Worm (Caenorhabditis elegans) whole organism, L4 larva: ENCODE results near the gene F11G11.5.

Experiments used
- D1046.2 ChIP-seq: fragments of 200-800 bp; sonication (Bioruptor generic); IDR thresholded peaks from 2 replicates; pipeline ENCODE4 v1.3.6; 2022; ENCODE audit warnings: missing genetic modification characterization, missing compliant biosample characterization
- F37D6.2 ChIP-seq: sonication (generic microtip); optimal IDR thresholded peaks from 2 replicates; lab custom pipeline; 2016; ENCODE audit warnings: mild to moderate bottlenecking, missing genetic modification characterization, missing compliant biosample characterization
- T26A8.4 ChIP-seq: fragments of 200-800 bp; sonication (Bioruptor generic); IDR thresholded peaks from 2 replicates; pipeline ENCODE4 v1.3.6; 2022; ENCODE audit warnings: missing genetic modification characterization, missing compliant biosample characterization
- Y48G9A.11 ChIP-seq: fragments of 200-800 bp; sonication (Bioruptor generic); IDR thresholded peaks from 2 replicates; pipeline ENCODE4 v1.3.6; 2022; ENCODE audit warnings: missing genetic modification reagents, missing genetic modification characterization, missing compliant biosample characterization
- ZK546.5 ChIP-seq, 2 experiments: sonication (generic microtip); optimal IDR thresholded peaks; 2 replicates each; lab custom pipeline; 2017; ENCODE audit warnings: missing biosample characterization in 2 of 2, missing genetic modification characterization in 2 of 2
- aha-1 ChIP-seq: fragments of 150-350 bp; peaks from one replicate; lab custom pipeline; 2014; ENCODE audit warnings: missing biosample characterization, missing genetic modification characterization
- aly-2 ChIP-seq: sonication (generic microtip); optimal IDR thresholded peaks from 2 replicates; lab custom pipeline; 2018; ENCODE audit warnings: missing biosample characterization, missing genetic modification characterization
- ama-1 ChIP-seq: fragments of 150-350 bp; optimal IDR thresholded peaks from 2 replicates; lab custom pipeline; 2014; ENCODE audit warnings: inconsistent platforms, mixed read lengths
- arid-1 ChIP-seq: fragments of 200-800 bp; sonication (Bioruptor generic); conservative IDR thresholded peaks from 2 replicates; pipeline ENCODE4 v1.3.6; 2022; ENCODE audit warnings: missing genetic modification reagents, missing genetic modification characterization, missing compliant biosample characterization
- attf-4 ChIP-seq: sonication (generic microtip); optimal IDR thresholded peaks from 3 replicates; lab custom pipeline; 2017; ENCODE audit warnings: missing biosample characterization, missing genetic modification characterization
- ceh-32 ChIP-seq: sonication (generic microtip); optimal IDR thresholded peaks from 2 replicates; lab custom pipeline; 2016; ENCODE audit warnings: mild to moderate bottlenecking, missing genetic modification characterization, missing compliant biosample characterization; ENCODE audit not compliant: poor library complexity
- ceh-44 ChIP-seq: fragments of 200-800 bp; sonication (Bioruptor generic); IDR thresholded peaks from 2 replicates; pipeline ENCODE4 v1.3.6; 2022; ENCODE audit warnings: missing genetic modification reagents, missing genetic modification characterization, missing compliant biosample characterization
- ceh-62 ChIP-seq: sonication (generic microtip); optimal IDR thresholded peaks from 2 replicates; lab custom pipeline; 2017; ENCODE audit warnings: missing biosample characterization, missing genetic modification characterization
- ceh-82 ChIP-seq: sonication (generic microtip); optimal IDR thresholded peaks from 2 replicates; lab custom pipeline; 2017; ENCODE audit warnings: missing biosample characterization, missing genetic modification characterization
- ces-1 ChIP-seq: fragments of 150-350 bp; sonication (generic microtip); optimal IDR thresholded peaks from 4 replicates; lab custom pipeline; 2014; ENCODE audit warnings: missing biosample characterization, missing genetic modification reagents, missing genetic modification characterization
- daf-12 ChIP-seq: fragments of 150-350 bp; optimal IDR thresholded peaks from 2 replicates; lab custom pipeline; 2014; ENCODE audit warnings: missing biosample characterization, missing genetic modification reagents, missing genetic modification characterization
- daf-16 ChIP-seq, 3 experiments: sonication (generic microtip); optimal IDR thresholded peaks; 2 replicates each; lab custom pipeline; 2016 to 2017; ENCODE audit warnings: missing genetic modification characterization in 3 of 3, missing genetic modification reagents in 3 of 3, mild to moderate bottlenecking in 2 of 3, missing compliant biosample characterization in 2 of 3, missing biosample characterization in 1 of 3, moderate library complexity in 1 of 3
- daf-19 ChIP-seq: fragments of 200-800 bp; sonication (Bioruptor generic); conservative IDR thresholded peaks from 2 replicates; pipeline ENCODE4 v1.3.6; 2022; ENCODE audit warnings: missing genetic modification characterization, missing compliant biosample characterization
- dpl-1 ChIP-seq: fragments of 150-350 bp; optimal IDR thresholded peaks from 2 replicates; lab custom pipeline; 2014; ENCODE audit warnings: missing biosample characterization, missing genetic modification reagents, missing genetic modification characterization
- egl-27 ChIP-seq: sonication (generic microtip); optimal IDR thresholded peaks from 3 replicates; lab custom pipeline; 2017; ENCODE audit warnings: missing biosample characterization, missing genetic modification reagents, missing genetic modification characterization
- egl-43 ChIP-seq: fragments of 200-800 bp; sonication (Bioruptor generic); IDR thresholded peaks from 2 replicates; pipeline ENCODE4 v1.3.6; 2022; ENCODE audit warnings: missing genetic modification reagents, missing genetic modification characterization, missing compliant biosample characterization
- fkh-10 ChIP-seq: fragments of 150-350 bp; optimal IDR thresholded peaks from 2 replicates; lab custom pipeline; 2014; ENCODE audit warnings: missing biosample characterization, missing genetic modification reagents, missing genetic modification characterization
- hlh-30 ChIP-seq: sonication (generic microtip); optimal IDR thresholded peaks from 2 replicates; lab custom pipeline; 2017; ENCODE audit warnings: antibody characterized with exemption, mild to moderate bottlenecking, missing genetic modification characterization, missing compliant biosample characterization; ENCODE audit not compliant: insufficient read depth
- hmg-1.1 ChIP-seq: fragments of 200-800 bp; sonication (Bioruptor generic); IDR thresholded peaks from 2 replicates; pipeline ENCODE4 v1.3.6; 2022; ENCODE audit warnings: missing genetic modification reagents, missing genetic modification characterization, missing compliant biosample characterization
- jun-1 ChIP-seq: fragments of 150-350 bp; optimal IDR thresholded peaks from 2 replicates; lab custom pipeline; 2014; ENCODE audit warnings: missing biosample characterization, missing genetic modification reagents, missing genetic modification characterization
- lim-7 ChIP-seq: fragments of 200-800 bp; sonication (Bioruptor generic); IDR thresholded peaks from 2 replicates; pipeline ENCODE4 v1.3.6; 2022; ENCODE audit warnings: missing genetic modification characterization, missing compliant biosample characterization
- lin-15B ChIP-seq: fragments of 150-350 bp; sonication (generic microtip); optimal IDR thresholded peaks from 3 replicates; lab custom pipeline; 2014; ENCODE audit warnings: missing biosample characterization, missing genetic modification characterization
- lin-29 ChIP-seq: fragments of 200-800 bp; sonication (Bioruptor generic); IDR thresholded peaks from 2 replicates; pipeline ENCODE4 v1.3.6; 2022; ENCODE audit warnings: missing genetic modification reagents, missing genetic modification characterization, missing compliant biosample characterization
- lin-38 ChIP-seq: fragments of 200-800 bp; sonication (Bioruptor generic); IDR thresholded peaks from 2 replicates; pipeline ENCODE4 v1.3.6; 2022; ENCODE audit warnings: missing genetic modification reagents, missing genetic modification characterization, missing compliant biosample characterization
- lir-3 ChIP-seq: sonication (generic microtip); optimal IDR thresholded peaks from 2 replicates; lab custom pipeline; 2016; ENCODE audit warnings: mild to moderate bottlenecking, missing genetic modification characterization, missing compliant biosample characterization
- lsy-2 ChIP-seq, 2 experiments: fragments of 150-350 bp in 1 of 2; sonication (generic microtip) in 1 of 2; optimal IDR thresholded peaks; 2 replicates each; lab custom pipeline; 2014 to 2017; ENCODE audit warnings: missing biosample characterization in 2 of 2, missing genetic modification characterization in 2 of 2
- mdl-1 ChIP-seq, 2 experiments: fragments of 150-350 bp in 1 of 2; sonication (generic microtip) in 1 of 2; optimal IDR thresholded peaks; 2 replicates each; lab custom pipeline; 2014 to 2017; ENCODE audit warnings: missing biosample characterization in 2 of 2, missing genetic modification characterization in 2 of 2
- mdt-29 ChIP-seq: fragments of 200-800 bp; sonication (Bioruptor generic); IDR thresholded peaks from 2 replicates; pipeline ENCODE4 v1.3.6; 2022; ENCODE audit warnings: missing genetic modification reagents, missing genetic modification characterization, missing compliant biosample characterization
- mes-2 ChIP-seq: sonication (generic microtip); optimal IDR thresholded peaks from 2 replicates; lab custom pipeline; 2016; ENCODE audit warnings: missing genotype, mild to moderate bottlenecking, missing genetic modification characterization, missing compliant biosample characterization; ENCODE audit not compliant: poor library complexity, severe bottlenecking
- mxl-3 ChIP-seq: fragments of 200-800 bp; sonication (Bioruptor generic); optimal IDR thresholded peaks from 2 replicates; lab custom pipeline; 2018; ENCODE audit warnings: mild to moderate bottlenecking, missing genetic modification characterization, missing compliant biosample characterization
- nhr-10 ChIP-seq: fragments of 150-350 bp; optimal IDR thresholded peaks from 2 replicates; lab custom pipeline; 2014; ENCODE audit warnings: missing biosample characterization, missing genetic modification characterization
- nhr-111 ChIP-seq: fragments of 200-800 bp; sonication (Bioruptor generic); optimal IDR thresholded peaks from 2 replicates; lab custom pipeline; 2018; ENCODE audit warnings: mild to moderate bottlenecking, missing genetic modification characterization, missing compliant biosample characterization
- nhr-41 ChIP-seq: fragments of 200-800 bp; sonication (Bioruptor generic); IDR thresholded peaks from 2 replicates; pipeline ENCODE4 v1.3.6; 2022; ENCODE audit warnings: missing genetic modification reagents, missing genetic modification characterization, missing compliant biosample characterization
- nhr-42 ChIP-seq: fragments of 200-800 bp; sonication (Bioruptor generic); IDR thresholded peaks from 2 replicates; pipeline ENCODE4 v1.3.6; 2022; ENCODE audit warnings: missing genetic modification characterization, missing compliant biosample characterization
- nhr-6 ChIP-seq: fragments of 150-350 bp; optimal IDR thresholded peaks from 2 replicates; lab custom pipeline; 2014; ENCODE audit warnings: missing biosample characterization, missing genetic modification characterization
- nhr-76 ChIP-seq: fragments of 150-350 bp; optimal IDR thresholded peaks from 2 replicates; lab custom pipeline; 2014; ENCODE audit warnings: missing biosample characterization, missing genetic modification characterization
- pha-4 ChIP-seq, 2 experiments: fragments of 150-350 bp in 1 of 2; fragments of 200-800 bp in 1 of 2; sonication (Bioruptor generic) in 1 of 2; IDR thresholded peaks in 1 of 2; optimal IDR thresholded peaks in 1 of 2; 2 replicates each; pipeline versions ENCODE4 v1.3.6 to Lab custom; 2014 to 2022; ENCODE audit warnings: missing genetic modification characterization in 2 of 2, missing genetic modification reagents in 2 of 2, missing biosample characterization in 1 of 2, missing compliant biosample characterization in 1 of 2
- php-3 ChIP-seq: fragments of 200-800 bp; sonication (Bioruptor generic); IDR thresholded peaks from 2 replicates; pipeline ENCODE4 v1.3.6; 2022; ENCODE audit warnings: missing genetic modification reagents, missing genetic modification characterization, missing compliant biosample characterization
- set-16 ChIP-seq: fragments of 200-800 bp; sonication (Bioruptor generic); IDR thresholded peaks from 2 replicates; pipeline ENCODE4 v1.3.6; 2022; ENCODE audit warnings: missing genetic modification reagents, missing genetic modification characterization, missing compliant biosample characterization
- snpc-1.2 ChIP-seq: fragments of 200-800 bp; sonication (Bioruptor generic); IDR thresholded peaks from 2 replicates; pipeline ENCODE4 v1.3.6; 2022; ENCODE audit warnings: missing genetic modification reagents, missing genetic modification characterization, missing compliant biosample characterization
- snpc-4 ChIP-seq: fragments of 150-350 bp; optimal IDR thresholded peaks from 2 replicates; lab custom pipeline; 2014; ENCODE audit warnings: missing biosample characterization, missing genetic modification characterization
- spr-1 ChIP-seq: sonication (generic microtip); optimal IDR thresholded peaks from 2 replicates; lab custom pipeline; 2016; ENCODE audit warnings: mild to moderate bottlenecking, missing genetic modification characterization, missing compliant biosample characterization
- unc-130 ChIP-seq: sonication (generic microtip); optimal IDR thresholded peaks from 2 replicates; lab custom pipeline; 2016; ENCODE audit warnings: missing genetic modification reagents, missing genetic modification characterization, missing compliant biosample characterization
- unc-39 ChIP-seq: sonication (generic microtip); optimal IDR thresholded peaks from 2 replicates; lab custom pipeline; 2017; ENCODE audit warnings: missing biosample characterization, missing genetic modification characterization
- unc-62 ChIP-seq, 3 experiments: fragments of 150-350 bp in 1 of 3; sonication (generic microtip); optimal IDR thresholded peaks in 2 of 3; peaks in 1 of 3; 1 replicate in 1 of 3; 2 replicates in 2 of 3; lab custom pipeline; 2014 to 2017; ENCODE audit warnings: missing biosample characterization in 3 of 3, missing genetic modification characterization in 3 of 3, missing genetic modification reagents in 3 of 3, missing genotype in 1 of 3

F11G11.5 gene

DNA sequence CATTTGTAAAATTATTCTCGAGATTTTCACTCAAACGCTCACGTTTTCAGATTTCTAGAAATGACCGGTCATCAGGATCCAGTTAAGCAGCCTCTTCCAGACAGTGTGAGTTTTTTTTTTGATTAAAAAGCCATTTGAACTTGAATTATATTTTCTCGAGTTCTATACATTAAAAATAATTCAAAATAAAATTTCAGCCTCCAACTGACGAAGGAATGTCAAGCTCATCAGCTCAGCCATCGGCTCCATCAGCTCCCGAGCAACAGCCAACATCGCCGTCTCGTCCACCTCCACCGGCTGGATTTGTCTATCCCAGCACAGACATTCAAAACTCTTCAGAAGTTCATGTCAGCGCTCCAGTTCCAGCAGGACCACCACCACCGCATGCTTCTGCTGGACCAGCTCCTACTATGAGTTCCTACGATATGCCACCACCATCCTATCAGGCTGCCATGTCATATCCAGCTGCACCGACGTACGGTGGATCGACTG lies at the start of gene F11G11.5:
F11G11.5 (plus strand) TSS at position 51 of the 492 bp plus-strand sequence.
- TF ChIP-seq hmg-1.1 (GFP tag; lab: Robert Waterston, UW): no peak
- TF ChIP-seq attf-4: no peak
- TF ChIP-seq daf-12 (tag; lab: Kevin White, UChicago): no peak
- no peak for TF ChIP-seq mxl-3 (GFP tag; lab: Kevin White, UChicago)
- peak; percentile 67; the same call in 1 of the 2 replicates for TF ChIP-seq egl-43 (GFP tag; lab: Robert Waterston, UW)
- no peak for TF ChIP-seq ceh-44 (GFP tag; lab: Robert Waterston, UW)
- no peak for TF ChIP-seq spr-1
- TF ChIP-seq mdl-1 (tag; optimal IDR thresholded peaks at IDR 0.05; lab: Kevin White, UChicago): no peak
- TF ChIP-seq ceh-82 (tag; lab: Kevin White, UChicago): no peak
- TF ChIP-seq lim-7 (GFP tag; lab: Robert Waterston, UW): no peak
- TF ChIP-seq nhr-76 (tag; lab: Kevin White, UChicago): no peak
- no peak for TF ChIP-seq nhr-6
- TF ChIP-seq aly-2 (tag; lab: Kevin White, UChicago): no peak
- TF ChIP-seq snpc-4: no peak
- peak; percentile 30; the same call in 1 of the 2 replicates for TF ChIP-seq pha-4 (GFP tag; IDR thresholded peaks at IDR 0.05; lab: Robert Waterston, UW)
- TF ChIP-seq pha-4 (tag; optimal IDR thresholded peaks at IDR 0.05; lab: Kevin White, UChicago): no peak
- TF ChIP-seq F37D6.2 (tag; lab: Kevin White, UChicago): no peak
- TF ChIP-seq lin-15B: no peak
- TF ChIP-seq nhr-10 (tag; lab: Kevin White, UChicago): no peak
- TF ChIP-seq unc-130 (GFP tag; lab: Kevin White, UChicago): no peak
- no peak for TF ChIP-seq daf-16 (GFP tag; optimal IDR thresholded peaks at IDR 0.05; lab: Kevin White, UChicago)
- peak; percentile 1 for TF ChIP-seq daf-16 (tag; optimal IDR thresholded peaks at IDR 0.05; lab: Kevin White, UChicago)
- TF ChIP-seq daf-19: no peak
- TF ChIP-seq ZK546.5 (tag; optimal IDR thresholded peaks at IDR 0.05; lab: Kevin White, UChicago): no peak
- no peak for TF ChIP-seq hlh-30 (tag; lab: Kevin White, UChicago)
- peak; percentile 25 for TF ChIP-seq ama-1 (lab: Kevin White, UChicago)
- TF ChIP-seq unc-39 (tag; lab: Kevin White, UChicago): no peak
- TF ChIP-seq set-16 (GFP tag; lab: Robert Waterston, UW): peak; percentile 67
- TF ChIP-seq fkh-10 (GFP tag; lab: Kevin White, UChicago): no peak
- no peak for TF ChIP-seq lir-3 (tag; lab: Kevin White, UChicago)
- TF ChIP-seq unc-62 (GFP tag; optimal IDR thresholded peaks at IDR 0.05 in 1 of 2; lab: Kevin White, UChicago): no peak
- TF ChIP-seq unc-62 (tag; optimal IDR thresholded peaks at IDR 0.05; lab: Kevin White, UChicago): no peak
- 0 out of 2 replicates have a peak, but pooled peaks have one; percentile 48 for TF ChIP-seq D1046.2 (GFP tag; lab: Robert Waterston, UW)
- no peak for TF ChIP-seq nhr-111 (GFP tag; lab: Kevin White, UChicago)
- no peak for TF ChIP-seq lsy-2 (tag; optimal IDR thresholded peaks at IDR 0.05; lab: Kevin White, UChicago)
- TF ChIP-seq Y48G9A.11 (GFP tag; lab: Robert Waterston, UW): 0 out of 2 replicates have a peak, but pooled peaks have one; percentile 33
- no peak for TF ChIP-seq ces-1
- no peak for TF ChIP-seq arid-1
- no peak for TF ChIP-seq dpl-1
- no peak for TF ChIP-seq nhr-42 (GFP tag; lab: Robert Waterston, UW)
- no peak for TF ChIP-seq mes-2 (tag; lab: Kevin White, UChicago)
- 0 out of 2 replicates have a peak, but pooled peaks have one; percentile 6 for TF ChIP-seq php-3 (GFP tag; lab: Robert Waterston, UW)
- no peak for TF ChIP-seq egl-27 (tag; lab: Kevin White, UChicago)
- no peak for TF ChIP-seq jun-1 (tag; lab: Kevin White, UChicago)
- TF ChIP-seq lin-38 (GFP tag; lab: Robert Waterston, UW): peak; percentile 35; the same call in 1 of the 2 replicates
- no peak; the same call in 1 of the 2 replicates for TF ChIP-seq snpc-1.2 (GFP tag; lab: Robert Waterston, UW)
- peak; percentile 70 for TF ChIP-seq T26A8.4
- no peak for TF ChIP-seq mdt-29 (GFP tag; lab: Robert Waterston, UW)
- TF ChIP-seq aha-1: no peak
- no peak for TF ChIP-seq lin-29 (GFP tag; lab: Robert Waterston, UW)
- no peak for TF ChIP-seq ceh-62 (tag; lab: Kevin White, UChicago)
- TF ChIP-seq ceh-32 (tag; lab: Kevin White, UChicago): no peak
- no peak for TF ChIP-seq nhr-41 (GFP tag; lab: Robert Waterston, UW)
